Worm (Caenorhabditis elegans) whole organism, L4 larva: ENCODE results near the gene F21A3.3.

Source experiments
- F49E8.2 ChIP-seq: sonication (generic microtip); optimal IDR thresholded peaks from 2 replicates; lab custom pipeline; 2016; ENCODE audit warnings: missing compliant biosample characterization, mild to moderate bottlenecking, missing genetic modification characterization, borderline replicate concordance
- aly-2 ChIP-seq: sonication (generic microtip); optimal IDR thresholded peaks from 2 replicates; lab custom pipeline; 2018; ENCODE audit warnings: missing biosample characterization, missing genetic modification characterization
- hlh-30 ChIP-seq: sonication (generic microtip); optimal IDR thresholded peaks from 2 replicates; lab custom pipeline; 2017; ENCODE audit warnings: antibody characterized with exemption, mild to moderate bottlenecking, missing genetic modification characterization, missing compliant biosample characterization; ENCODE audit not compliant: insufficient read depth
- lim-7 ChIP-seq: fragments of 200-800 bp; sonication (Bioruptor generic); IDR thresholded peaks from 2 replicates; pipeline ENCODE4 v1.3.6; 2022; ENCODE audit warnings: missing genetic modification characterization, missing compliant biosample characterization
- lin-39 ChIP-seq: fragments of 150-350 bp; optimal IDR thresholded peaks from 2 replicates; lab custom pipeline; 2014; ENCODE audit warnings: missing biosample characterization, missing genetic modification reagents, missing genetic modification characterization
- nhr-237 ChIP-seq: sonication (generic microtip); optimal IDR thresholded peaks from 2 replicates; lab custom pipeline; 2017; ENCODE audit warnings: missing biosample characterization, missing genetic modification characterization
- saeg-2 ChIP-seq: fragments of 200-800 bp; sonication (Bioruptor generic); IDR thresholded peaks from 2 replicates; pipeline ENCODE4 v1.3.6; 2022; ENCODE audit warnings: missing genetic modification reagents, missing genetic modification characterization, missing compliant biosample characterization
- skn-1 ChIP-seq: fragments of 150-350 bp; optimal IDR thresholded peaks from 2 replicates; lab custom pipeline; 2014; ENCODE audit warnings: missing biosample characterization, missing genetic modification characterization
- ztf-11 ChIP-seq: fragments of 150-350 bp; optimal IDR thresholded peaks from 2 replicates; lab custom pipeline; 2014; ENCODE audit warnings: missing biosample characterization, missing genetic modification characterization

DNA sequence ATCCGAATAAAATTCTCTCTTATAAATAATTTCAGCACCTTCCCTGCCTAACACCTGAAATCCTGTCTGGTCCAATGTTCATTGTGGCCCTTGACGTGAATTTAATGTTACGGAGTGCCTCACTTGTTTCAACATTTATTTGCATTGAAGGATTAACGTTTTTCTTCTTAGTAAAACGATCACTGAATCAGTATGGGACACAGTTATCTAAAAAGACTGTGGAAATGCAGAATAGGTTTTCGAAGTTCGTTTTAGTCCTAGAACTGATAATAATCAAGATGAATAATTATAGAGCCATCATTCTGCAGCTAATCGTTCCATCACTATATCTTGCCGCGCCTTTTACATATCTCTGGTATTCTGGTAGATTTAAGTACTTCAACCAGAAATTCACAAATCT, 22.3 kb upstream of the F21A3.3 start, which contains the start of gene srh-219:
- TF ChIP-seq aly-2 (tag; lab: Kevin White, UChicago) = no peak
- TF ChIP-seq lin-39 (tag; lab: Kevin White, UChicago) = no peak
- TF ChIP-seq ztf-11 (tag; lab: Kevin White, UChicago) = no peak
- no peak for TF ChIP-seq hlh-30
- no peak for TF ChIP-seq lim-7 (GFP tag; lab: Robert Waterston, UW)
- TF ChIP-seq F49E8.2 (tag; lab: Kevin White, UChicago) = no peak
- TF ChIP-seq skn-1 (tag; lab: Kevin White, UChicago) = no peak
- no peak for TF ChIP-seq nhr-237 (tag; lab: Kevin White, UChicago)
- TF ChIP-seq saeg-2 (GFP tag; lab: Robert Waterston, UW) = no peak
